Worm (Caenorhabditis elegans) whole organism, L1 larva: ENCODE results near the gene cyy-1.

ENCODE experiments used
- C16A3.4 ChIP-seq: fragments of 150-350 bp; optimal IDR thresholded peaks from 2 replicates; lab custom pipeline; 2014; ENCODE audit warnings: missing biosample characterization, missing genetic modification characterization
- C34B4.2 ChIP-seq: sonication (generic microtip); optimal IDR thresholded peaks from 2 replicates; lab custom pipeline; 2017; ENCODE audit warnings: mild to moderate bottlenecking, missing genetic modification characterization, missing compliant biosample characterization
- F16B12.6 ChIP-seq: fragments of 150-350 bp; optimal IDR thresholded peaks from 2 replicates; lab custom pipeline; 2014; ENCODE audit warnings: missing biosample characterization, missing genetic modification characterization
- aha-1 ChIP-seq: fragments of 150-350 bp; optimal IDR thresholded peaks from 2 replicates; lab custom pipeline; 2014; ENCODE audit warnings: missing biosample characterization, missing genetic modification characterization
- alr-1 ChIP-seq: fragments of 200-800 bp; sonication (Bioruptor generic); optimal IDR thresholded peaks from 2 replicates; lab custom pipeline; 2018; ENCODE audit warnings: borderline replicate concordance, mild to moderate bottlenecking, missing genetic modification characterization, missing compliant biosample characterization
- aly-2 ChIP-seq: fragments of 150-350 bp; optimal IDR thresholded peaks from 2 replicates; lab custom pipeline; 2014; ENCODE audit warnings: missing biosample characterization, missing genetic modification characterization
- ama-1 ChIP-seq: fragments of 150-350 bp; optimal IDR thresholded peaks from 2 replicates; lab custom pipeline; 2014
- blmp-1 ChIP-seq: fragments of 150-350 bp; optimal IDR thresholded peaks from 2 replicates; lab custom pipeline; 2014; ENCODE audit warnings: missing biosample characterization, missing genetic modification characterization
- ceh-63 ChIP-seq: fragments of 200-800 bp; sonication (Bioruptor generic); optimal IDR thresholded peaks from 2 replicates; lab custom pipeline; 2018; ENCODE audit warnings: mild to moderate bottlenecking, missing genetic modification characterization, missing compliant biosample characterization
- ces-1 ChIP-seq: fragments of 150-350 bp; optimal IDR thresholded peaks from 2 replicates; lab custom pipeline; 2014; ENCODE audit warnings: missing biosample characterization, missing genetic modification reagents, missing genetic modification characterization
- egl-13 ChIP-seq: sonication (generic microtip); optimal IDR thresholded peaks from 2 replicates; lab custom pipeline; 2016; ENCODE audit warnings: missing genotype, missing genetic modification reagents, missing genetic modification characterization, missing compliant biosample characterization
- egl-27 ChIP-seq, 2 experiments: fragments of 150-350 bp in 1 of 2; sonication (generic microtip); optimal IDR thresholded peaks; 3 replicates each; lab custom pipeline; 2017 to 2018; ENCODE audit warnings: missing biosample characterization in 2 of 2, missing genetic modification characterization in 2 of 2, missing genetic modification reagents in 2 of 2
- elt-3 ChIP-seq, 6 experiments: fragments of 150-350 bp in 1 of 6; sonication (generic microtip); optimal IDR thresholded peaks; 2 replicates each; lab custom pipeline; 2017 to 2018; ENCODE audit warnings: missing biosample characterization in 6 of 6, missing genetic modification characterization in 6 of 6, inconsistent platforms in 1 of 6
- fkh-10 ChIP-seq: sonication (generic microtip); optimal IDR thresholded peaks from 2 replicates; lab custom pipeline; 2017; ENCODE audit warnings: missing biosample characterization, missing genetic modification reagents, missing genetic modification characterization
- fkh-4 ChIP-seq: sonication (generic microtip); optimal IDR thresholded peaks from 2 replicates; lab custom pipeline; 2016; ENCODE audit warnings: missing compliant biosample characterization, missing genetic modification characterization, borderline replicate concordance
- fos-1 ChIP-seq: fragments of 150-350 bp; optimal IDR thresholded peaks from 2 replicates; lab custom pipeline; 2014; ENCODE audit warnings: missing biosample characterization, missing genetic modification characterization
- hpl-2 ChIP-seq: fragments of 150-350 bp; optimal IDR thresholded peaks from 2 replicates; lab custom pipeline; 2014; ENCODE audit warnings: missing biosample characterization, missing genetic modification reagents, missing genetic modification characterization
- lin-14 ChIP-seq: fragments of 200-800 bp; sonication (Bioruptor generic); optimal IDR thresholded peaks from 2 replicates; lab custom pipeline; 2018; ENCODE audit warnings: mild to moderate bottlenecking, missing genetic modification characterization, moderate library complexity, missing compliant biosample characterization
- lin-15B ChIP-seq: fragments of 150-350 bp; sonication (generic microtip); optimal IDR thresholded peaks from 3 replicates; lab custom pipeline; 2014; ENCODE audit warnings: missing biosample characterization, missing genetic modification characterization
- lin-35 ChIP-seq, 2 experiments: fragments of 150-350 bp; optimal IDR thresholded peaks; 2 replicates each; lab custom pipeline; 2014; ENCODE audit warnings: missing biosample characterization in 2 of 2, missing genetic modification characterization in 2 of 2, missing genetic modification reagents in 2 of 2
- lin-39 ChIP-seq: fragments of 150-350 bp; optimal IDR thresholded peaks from 2 replicates; lab custom pipeline; 2014; ENCODE audit warnings: missing biosample characterization, missing genetic modification reagents, missing genetic modification characterization
- lir-3 ChIP-seq: sonication (generic microtip); optimal IDR thresholded peaks from 2 replicates; lab custom pipeline; 2016; ENCODE audit warnings: mild to moderate bottlenecking, missing genetic modification characterization, moderate library complexity, missing compliant biosample characterization; ENCODE audit not compliant: poor library complexity
- lsy-2 ChIP-seq, 2 experiments: fragments of 150-350 bp; optimal IDR thresholded peaks; 2 replicates each; lab custom pipeline; 2014; ENCODE audit warnings: missing biosample characterization in 2 of 2, missing genetic modification characterization in 2 of 2
- mab-9 ChIP-seq: fragments of 200-800 bp; sonication (Bioruptor generic); IDR thresholded peaks from 2 replicates; pipeline ENCODE4 v1.3.6; 2022; ENCODE audit warnings: missing genetic modification reagents, missing genetic modification characterization, missing compliant biosample characterization
- mdl-1 ChIP-seq, 2 experiments: fragments of 150-350 bp; optimal IDR thresholded peaks; 2 replicates each; lab custom pipeline; 2014 to 2017; ENCODE audit warnings: missing biosample characterization in 2 of 2, missing genetic modification characterization in 2 of 2, inconsistent platforms in 1 of 2
- mep-1 ChIP-seq: fragments of 150-350 bp; optimal IDR thresholded peaks from 2 replicates; lab custom pipeline; 2014; ENCODE audit warnings: missing biosample characterization, missing genetic modification characterization
- nhr-12 ChIP-seq: sonication (generic microtip); optimal IDR thresholded peaks from 2 replicates; lab custom pipeline; 2017; ENCODE audit warnings: missing biosample characterization, missing genetic modification characterization
- nhr-28 ChIP-seq: fragments of 150-350 bp; optimal IDR thresholded peaks from 2 replicates; lab custom pipeline; 2014; ENCODE audit warnings: missing biosample characterization, missing genetic modification characterization
- nhr-47 ChIP-seq: sonication (generic microtip); optimal IDR thresholded peaks from 2 replicates; lab custom pipeline; 2016; ENCODE audit warnings: mild to moderate bottlenecking, missing genetic modification characterization, moderate library complexity, missing compliant biosample characterization
- nhr-85 ChIP-seq: sonication (generic microtip); peaks from one replicate; lab custom pipeline; 2016; ENCODE audit warnings: missing genetic modification characterization, inconsistent platforms, missing compliant biosample characterization
- pag-3 ChIP-seq: sonication (generic microtip); optimal IDR thresholded peaks from 2 replicates; lab custom pipeline; 2017; ENCODE audit warnings: missing genetic modification characterization, mild to moderate bottlenecking, missing compliant biosample characterization, antibody characterized with exemption, borderline replicate concordance; ENCODE audit not compliant: insufficient read depth
- pax-3 ChIP-seq: fragments of 200-800 bp; sonication (Bioruptor generic); optimal IDR thresholded peaks from 2 replicates; lab custom pipeline; 2018; ENCODE audit warnings: mild to moderate bottlenecking, missing genetic modification characterization, moderate library complexity, missing compliant biosample characterization
- skn-1 ChIP-seq: fragments of 150-350 bp; optimal IDR thresholded peaks from 2 replicates; lab custom pipeline; 2014; ENCODE audit warnings: missing biosample characterization, missing genetic modification characterization
- snu-23 ChIP-seq: sonication (generic microtip); optimal IDR thresholded peaks from 2 replicates; lab custom pipeline; 2016; ENCODE audit warnings: missing genetic modification characterization, missing compliant biosample characterization
- sox-4 ChIP-seq: sonication (generic microtip); optimal IDR thresholded peaks from 2 replicates; lab custom pipeline; 2016; ENCODE audit warnings: missing genetic modification characterization, missing compliant biosample characterization
- sup-37 ChIP-seq: fragments of 200-800 bp; sonication (Bioruptor generic); optimal IDR thresholded peaks from 2 replicates; lab custom pipeline; 2018; ENCODE audit warnings: mild to moderate bottlenecking, missing genetic modification characterization, missing compliant biosample characterization
- swsn-7 ChIP-seq: sonication (generic microtip); optimal IDR thresholded peaks from 2 replicates; lab custom pipeline; 2016; ENCODE audit warnings: missing genetic modification characterization, missing compliant biosample characterization
- tbx-2 ChIP-seq: sonication (generic microtip); optimal IDR thresholded peaks from 2 replicates; lab custom pipeline; 2016; ENCODE audit warnings: missing genetic modification characterization, missing compliant biosample characterization
- unc-62 ChIP-seq: fragments of 150-350 bp; optimal IDR thresholded peaks from 2 replicates; lab custom pipeline; 2014; ENCODE audit warnings: missing biosample characterization, missing genetic modification reagents, missing genetic modification characterization
- unc-86 ChIP-seq: sonication (generic microtip); optimal IDR thresholded peaks from 2 replicates; lab custom pipeline; 2016; ENCODE audit warnings: missing genetic modification characterization, missing compliant biosample characterization
- xbp-1 ChIP-seq: sonication (generic microtip); optimal IDR thresholded peaks from 2 replicates; lab custom pipeline; 2016; ENCODE audit warnings: missing genetic modification characterization, missing compliant biosample characterization
- zag-1 ChIP-seq: fragments of 150-350 bp; optimal IDR thresholded peaks from 2 replicates; lab custom pipeline; 2014; ENCODE audit warnings: missing biosample characterization, missing genetic modification characterization
- ztf-11 ChIP-seq, 2 experiments: sonication (generic microtip); optimal IDR thresholded peaks; 2 replicates each; lab custom pipeline; 2016 to 2017; ENCODE audit warnings: missing genetic modification characterization in 2 of 2, missing biosample characterization in 1 of 2, missing compliant biosample characterization in 1 of 2
- ztf-4 ChIP-seq: fragments of 150-350 bp; optimal IDR thresholded peaks from 2 replicates; lab custom pipeline; 2014; ENCODE audit warnings: missing biosample characterization, missing genetic modification characterization

cyy-1 gene

DNA sequence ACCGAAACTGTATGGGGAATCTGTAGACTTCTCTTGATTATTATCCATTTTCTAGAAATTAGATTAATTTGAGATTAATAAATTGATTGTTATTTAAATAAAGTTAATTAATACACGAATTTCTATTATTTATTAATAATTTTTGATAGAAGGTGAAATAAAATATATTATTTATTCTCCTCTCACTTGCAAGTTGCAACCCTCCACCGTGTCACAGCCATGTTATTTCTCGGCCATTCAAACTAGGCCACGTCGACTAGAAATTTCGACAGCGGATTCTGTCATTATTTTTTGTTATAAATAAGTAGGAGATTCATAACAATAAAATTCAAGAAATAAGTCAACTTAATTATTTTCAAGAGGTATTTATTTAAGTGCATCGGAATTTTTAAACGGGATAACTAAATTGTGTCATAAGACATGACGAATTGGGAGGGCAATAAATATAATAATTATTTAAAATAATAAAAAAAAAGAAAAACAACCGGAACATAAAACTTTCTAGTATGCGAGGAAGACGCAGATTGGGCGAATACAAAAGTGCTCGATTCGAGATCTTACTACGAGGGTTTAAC lies 38.0 kb downstream of the cyy-1 start, which contains the start of gene ufbp-1 (continued):
- peak; percentile 33 for TF ChIP-seq lin-15B (tag; lab: Kevin White, UChicago)

DNA sequence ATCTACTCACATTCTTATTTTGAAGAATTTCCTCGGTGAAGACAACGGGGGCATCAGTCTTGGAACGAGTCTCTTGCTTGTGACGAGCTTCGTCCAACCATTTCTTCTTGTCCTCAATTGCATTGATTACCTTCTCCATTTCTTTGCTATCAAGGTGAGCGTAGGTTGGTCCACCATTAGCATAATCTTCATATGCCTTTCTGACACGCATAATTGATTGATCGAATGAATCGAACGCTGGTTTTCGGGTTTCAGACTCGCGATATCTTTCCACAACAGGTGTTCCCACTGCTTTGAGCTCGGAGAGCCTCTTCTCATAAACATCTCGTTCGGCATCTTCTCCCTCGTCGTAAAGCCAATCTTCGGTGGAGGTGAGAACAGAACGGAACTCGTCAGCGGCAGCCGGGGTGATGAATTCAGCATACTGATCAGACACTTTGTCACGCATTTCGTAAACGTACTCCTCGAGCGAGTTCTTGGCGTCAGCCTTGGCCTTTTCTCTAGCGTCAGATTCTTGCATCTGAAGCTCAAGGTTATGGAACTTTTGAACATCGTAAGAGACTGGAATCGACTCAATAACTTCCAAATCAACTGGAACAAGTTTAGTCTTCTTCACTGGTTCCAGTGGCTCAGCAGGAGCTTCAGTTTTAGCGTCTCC lies 38.9 kb downstream of the cyy-1 start:
- TF ChIP-seq aly-2 (tag; lab: Kevin White, UChicago): peak; percentile 54
- TF ChIP-seq ces-1: no peak
- TF ChIP-seq fkh-4: no peak
- TF ChIP-seq ama-1 (lab: Kevin White, UChicago): peak; percentile 70
- no peak for TF ChIP-seq pag-3
- peak; percentile 30 for TF ChIP-seq skn-1 (tag; lab: Kevin White, UChicago)
- TF ChIP-seq blmp-1: no peak

DNA sequence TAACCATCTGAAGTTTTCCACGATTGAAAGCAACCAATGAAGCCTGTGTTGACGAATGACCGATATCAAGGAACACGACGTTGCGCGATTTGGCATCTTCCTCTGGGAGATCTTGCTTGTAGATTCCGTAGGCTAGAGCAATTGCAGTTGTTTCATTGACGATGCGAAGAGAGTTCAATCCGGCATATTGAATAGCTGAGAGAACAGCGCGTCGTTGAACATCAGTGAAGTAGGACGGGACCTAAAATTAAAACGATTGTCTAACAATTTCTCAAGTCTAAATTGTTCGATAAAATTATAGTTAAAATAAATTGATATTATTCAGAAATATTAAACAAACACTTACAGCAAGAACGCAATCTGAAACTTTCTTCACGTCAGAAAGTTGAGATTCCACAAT lies 40.4 kb downstream of the cyy-1 start:
- peak; percentile 53 for TF ChIP-seq mep-1 (tag; lab: Kevin White, UChicago)
- TF ChIP-seq pax-3: no peak
- no peak for TF ChIP-seq lir-3 (tag; lab: Kevin White, UChicago)

DNA sequence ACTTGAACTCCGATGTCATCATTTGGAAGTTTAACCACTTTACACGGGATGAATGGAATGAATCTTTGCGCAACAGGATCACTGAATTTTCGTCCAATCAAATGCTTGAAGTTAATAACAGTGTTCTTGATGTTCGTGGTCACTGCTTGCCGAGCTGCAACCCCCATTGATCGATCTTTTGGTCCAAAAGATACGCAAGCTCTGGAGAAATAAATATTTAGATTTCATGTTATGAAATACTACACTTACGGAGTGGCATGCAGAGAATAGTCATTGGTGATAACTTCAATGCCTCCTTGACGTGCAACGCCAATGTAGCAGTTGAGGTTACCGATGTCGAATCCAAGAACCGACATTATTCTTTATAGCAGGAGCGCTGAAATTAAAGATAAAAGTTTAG lies 40.9 kb downstream of the cyy-1 start, which contains the start of gene hsp-110:
hsp-110 (minus strand) TSS at position 376 of the 400 bp plus-strand sequence.
- TF ChIP-seq tbx-2: no peak
- TF ChIP-seq mdl-1 (tag; optimal IDR thresholded peaks at IDR 0.05; lab: Kevin White, UChicago): no peak
- TF ChIP-seq egl-27 (tag; optimal IDR thresholded peaks at IDR 0.05; lab: Kevin White, UChicago): no peak
- no peak for TF ChIP-seq F16B12.6 (tag; lab: Kevin White, UChicago)
- TF ChIP-seq mab-9: no peak

DNA sequence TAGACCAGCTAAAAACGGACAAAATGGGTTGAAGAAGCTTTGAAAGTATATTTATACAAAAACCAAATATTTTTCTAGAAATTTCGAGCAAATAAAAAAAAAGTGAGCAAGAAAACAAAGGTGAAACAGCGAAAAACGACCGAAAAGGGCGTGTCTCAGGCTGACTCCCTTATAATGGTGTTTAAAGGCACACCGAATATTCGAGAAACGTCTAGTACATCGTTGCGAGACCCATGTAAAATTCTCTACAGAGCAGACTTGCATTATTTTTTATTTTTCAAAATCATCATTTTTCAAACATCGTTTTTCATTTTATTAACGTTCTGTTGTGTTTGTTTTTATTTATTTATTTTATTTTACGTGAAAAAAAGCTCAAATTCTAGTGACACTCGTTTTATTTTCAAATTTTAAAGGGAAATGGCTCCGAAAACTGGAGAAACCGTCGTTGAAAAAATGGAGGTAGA lies 41.3 kb downstream of the cyy-1 start, which contains the start of gene rpn-3:
rpn-3 (plus strand) TSS at position 414 of the 464 bp plus-strand sequence.
- no peak for TF ChIP-seq C34B4.2 (tag; lab: Kevin White, UChicago)
- TF ChIP-seq snu-23 (GFP tag; lab: Kevin White, UChicago): peak; percentile 99
- peak; percentile 83 for TF ChIP-seq sup-37
- no peak for TF ChIP-seq ceh-63 (GFP tag; lab: Kevin White, UChicago)
- no peak for TF ChIP-seq unc-62 (GFP tag; lab: Kevin White, UChicago)
- peak in 1 of 2 experiments; percentile 90 for TF ChIP-seq ztf-11 (tag; optimal IDR thresholded peaks at IDR 0.05; lab: Kevin White, UChicago)
- no peak for TF ChIP-seq nhr-12 (tag; lab: Kevin White, UChicago)
- TF ChIP-seq C16A3.4 (tag; lab: Kevin White, UChicago): peak; percentile 99
- TF ChIP-seq lin-35 (GFP tag; optimal IDR thresholded peaks at IDR 0.05; lab: Kevin White, UChicago): peak; percentile 93
- peak; percentile 98 for TF ChIP-seq swsn-7
- peak; percentile 97 for TF ChIP-seq lsy-2 (tag; optimal IDR thresholded peaks at IDR 0.05; lab: Kevin White, UChicago)
- TF ChIP-seq aha-1 (tag; lab: Kevin White, UChicago): peak; percentile 71
- TF ChIP-seq alr-1 (tag; lab: Kevin White, UChicago): no peak
- peak; percentile 96 for TF ChIP-seq xbp-1 (tag; lab: Kevin White, UChicago)
- TF ChIP-seq skn-1 (tag; lab: Kevin White, UChicago): peak; percentile 100
- peak in 5 of 6 experiments; percentile 27 to 95 (median 90) for TF ChIP-seq elt-3 (tag; optimal IDR thresholded peaks at IDR 0.05; lab: Kevin White, UChicago)
- peak; percentile 98 for TF ChIP-seq nhr-47 (tag; lab: Kevin White, UChicago)
- TF ChIP-seq nhr-28 (tag; lab: Kevin White, UChicago): no peak
- TF ChIP-seq ztf-4 (tag; lab: Kevin White, UChicago): peak; percentile 98
- peak; percentile 63 for TF ChIP-seq zag-1 (tag; lab: Kevin White, UChicago)
- peak; percentile 78 for TF ChIP-seq sox-4 (tag; lab: Kevin White, UChicago)
- peak; percentile 96 for TF ChIP-seq nhr-85 (tag; lab: Kevin White, UChicago)
- peak; percentile 95 for TF ChIP-seq lin-39 (tag; lab: Kevin White, UChicago)
- peak; percentile 82 for TF ChIP-seq lir-3 (tag; lab: Kevin White, UChicago)
- peak; percentile 95 for TF ChIP-seq egl-13 (tag; lab: Kevin White, UChicago)
- peak; percentile 23 for TF ChIP-seq F16B12.6 (tag; lab: Kevin White, UChicago)
- TF ChIP-seq hpl-2 (GFP tag; lab: Kevin White, UChicago): peak; percentile 67
- TF ChIP-seq fkh-10 (GFP tag; lab: Kevin White, UChicago): peak; percentile 89
- TF ChIP-seq fos-1: peak; percentile 96
- TF ChIP-seq unc-86 (tag; lab: Kevin White, UChicago): peak; percentile 95
- peak; percentile 99 for TF ChIP-seq aly-2 (tag; lab: Kevin White, UChicago)
- peak; percentile 98 for TF ChIP-seq lin-14 (GFP tag; lab: Kevin White, UChicago)
